Fruit fly (Drosophila melanogaster) whole organism, prepupa: Measurements from ENCODE around the gene Tps1.
A peak's percentile ranks its signal among the peaks of the same experiment; 100 is the strongest.

Experiments used
- Blimp-1 ChIP-seq: fragments of 200-800 bp; sonication (Bioruptor generic); optimal IDR thresholded peaks from 3 replicates; lab custom pipeline; 2017; ENCODE audit warnings: missing biosample characterization, missing genetic modification characterization, mild to moderate bottlenecking, moderate library complexity, missing genetic modification reagents
- CG10631 ChIP-seq: fragments of 200-800 bp; sonication (Bioruptor generic); optimal IDR thresholded peaks from 2 replicates; lab custom pipeline; 2016; ENCODE audit warnings: missing biosample characterization, missing genetic modification characterization
- CG10669 ChIP-seq: fragments of 200-800 bp; sonication (Bioruptor generic); optimal IDR thresholded peaks from 3 replicates; lab custom pipeline; 2018; ENCODE audit warnings: missing biosample characterization, mild to moderate bottlenecking, missing genetic modification characterization, moderate library complexity
- CG11762 ChIP-seq: fragments of 200-800 bp; sonication (Bioruptor generic); optimal IDR thresholded peaks from 3 replicates; lab custom pipeline; 2016; ENCODE audit warnings: missing biosample characterization, missing genetic modification characterization; ENCODE audit not compliant: insufficient read depth
- CG11902 ChIP-seq: fragments of 200-800 bp; sonication (Bioruptor generic); optimal IDR thresholded peaks from 3 replicates; lab custom pipeline; 2016; ENCODE audit warnings: missing biosample characterization, missing genetic modification characterization
- CG15336 ChIP-seq: fragments of 200-800 bp; sonication (Bioruptor generic); IDR thresholded peaks from 2 replicates; pipeline ENCODE4 v1.3.6; 2022; ENCODE audit warnings: missing biosample characterization, missing genetic modification characterization
- CG16779 ChIP-seq: fragments of 200-800 bp; sonication (Bioruptor generic); optimal IDR thresholded peaks from 3 replicates; lab custom pipeline; 2017; ENCODE audit warnings: missing biosample characterization, mild to moderate bottlenecking, missing genetic modification characterization
- CG3032 ChIP-seq: fragments of 200-800 bp; optimal IDR thresholded peaks from 2 replicates; lab custom pipeline; 2019; ENCODE audit warnings: missing biosample characterization, mild to moderate bottlenecking, missing genetic modification characterization, moderate library complexity
- CG32006 ChIP-seq: fragments of 200-800 bp; sonication (Bioruptor generic); optimal IDR thresholded peaks from 3 replicates; lab custom pipeline; 2017; ENCODE audit warnings: missing biosample characterization, mild to moderate bottlenecking, missing genetic modification characterization
- CG34406 ChIP-seq: fragments of 200-800 bp; sonication (Bioruptor generic); optimal IDR thresholded peaks from 3 replicates; lab custom pipeline; 2016; ENCODE audit warnings: missing biosample characterization, missing genetic modification characterization
- CG3919 ChIP-seq: fragments of 200-800 bp; sonication (Bioruptor generic); optimal IDR thresholded peaks from 3 replicates; lab custom pipeline; 2016; ENCODE audit warnings: missing biosample characterization, missing genetic modification characterization
- CG6163 ChIP-seq: fragments of 200-800 bp; sonication (Bioruptor generic); IDR thresholded peaks from 3 replicates; pipeline ENCODE4 v1.3.6; 2022; ENCODE audit warnings: missing biosample characterization, missing genetic modification characterization
- CG6792 ChIP-seq: fragments of 200-800 bp; sonication (Bioruptor generic); optimal IDR thresholded peaks from 3 replicates; lab custom pipeline; 2016; ENCODE audit warnings: missing biosample characterization, missing genetic modification characterization
- CG6808 ChIP-seq: fragments of 200-800 bp; sonication (Bioruptor generic); optimal IDR thresholded peaks from 3 replicates; lab custom pipeline; 2017; ENCODE audit warnings: missing biosample characterization, missing genetic modification characterization, mild to moderate bottlenecking, moderate library complexity, missing genetic modification reagents
- CG6854 ChIP-seq: fragments of 200-800 bp; sonication (Bioruptor generic); optimal IDR thresholded peaks from 2 replicates; lab custom pipeline; 2017; ENCODE audit warnings: missing biosample characterization, mild to moderate bottlenecking, missing genetic modification characterization
- CG7368 ChIP-seq: fragments of 200-800 bp; sonication (Bioruptor generic); optimal IDR thresholded peaks from 3 replicates; lab custom pipeline; 2016; ENCODE audit warnings: missing biosample characterization, missing genetic modification characterization
- CG8632 ChIP-seq: fragments of 200-800 bp; sonication (Bioruptor generic); optimal IDR thresholded peaks from 3 replicates; lab custom pipeline; 2016; ENCODE audit warnings: missing biosample characterization, missing genetic modification characterization
- CG9139 ChIP-seq: fragments of 200-800 bp; sonication (Bioruptor generic); optimal IDR thresholded peaks from 3 replicates; lab custom pipeline; 2017; ENCODE audit warnings: missing biosample characterization, mild to moderate bottlenecking, missing genetic modification characterization
- Eip75B ChIP-seq: fragments of 200-800 bp; sonication (Bioruptor generic); optimal IDR thresholded peaks from 3 replicates; lab custom pipeline; 2016; ENCODE audit warnings: missing biosample characterization, missing genetic modification characterization
- Eip78C ChIP-seq: fragments of 200-800 bp; sonication (Bioruptor generic); peaks from one replicate; lab custom pipeline; 2016; ENCODE audit warnings: missing biosample characterization, missing genetic modification characterization
- Eip93F ChIP-seq: fragments of 200-800 bp; sonication (Bioruptor generic); optimal IDR thresholded peaks from 2 replicates; lab custom pipeline; 2016; ENCODE audit warnings: missing biosample characterization, mild to moderate bottlenecking, missing genetic modification characterization
- Ets21C ChIP-seq: fragments of 200-800 bp; sonication (Bioruptor generic); optimal IDR thresholded peaks from 3 replicates; lab custom pipeline; 2016; ENCODE audit warnings: missing biosample characterization, missing genetic modification characterization
- Ets96B ChIP-seq: fragments of 200-800 bp; optimal IDR thresholded peaks from 2 replicates; lab custom pipeline; 2019; ENCODE audit warnings: missing biosample characterization, mild to moderate bottlenecking, missing genetic modification characterization, moderate library complexity
- Gug ChIP-seq: fragments of 200-800 bp; sonication (Bioruptor generic); IDR thresholded peaks from 2 replicates; pipeline ENCODE4 v1.3.6; 2022; ENCODE audit warnings: missing biosample characterization, missing genetic modification characterization
- Hr38 ChIP-seq: sonication (Bioruptor generic); optimal IDR thresholded peaks from 2 replicates; lab custom pipeline; 2016; ENCODE audit warnings: missing biosample characterization, missing genetic modification characterization
- Hr39 ChIP-seq: fragments of 200-800 bp; sonication (Bioruptor generic); optimal IDR thresholded peaks from 2 replicates; lab custom pipeline; 2016; ENCODE audit warnings: missing biosample characterization, missing genetic modification characterization
- Hr4 ChIP-seq: fragments of 200-800 bp; sonication (Bioruptor generic); optimal IDR thresholded peaks from 3 replicates; lab custom pipeline; 2016; ENCODE audit warnings: missing biosample characterization, missing genetic modification characterization
- Lpt ChIP-seq: fragments of 200-800 bp; sonication (Bioruptor generic); optimal IDR thresholded peaks from 3 replicates; lab custom pipeline; 2016; ENCODE audit warnings: missing biosample characterization, missing genetic modification characterization
- Met ChIP-seq: fragments of 200-800 bp; sonication (Bioruptor generic); optimal IDR thresholded peaks from 3 replicates; lab custom pipeline; 2016; ENCODE audit warnings: missing biosample characterization, missing genetic modification characterization
- OdsH ChIP-seq: fragments of 200-800 bp; sonication (Bioruptor generic); optimal IDR thresholded peaks from 3 replicates; lab custom pipeline; 2016; ENCODE audit warnings: missing biosample characterization, missing genetic modification characterization
- Sox14 ChIP-seq: fragments of 200-800 bp; sonication (Bioruptor generic); optimal IDR thresholded peaks from 3 replicates; lab custom pipeline; 2016; ENCODE audit warnings: missing biosample characterization, missing genetic modification characterization
- Sox15 ChIP-seq: fragments of 200-800 bp; sonication (Bioruptor generic); optimal IDR thresholded peaks from 3 replicates; lab custom pipeline; 2016; ENCODE audit warnings: missing biosample characterization, missing genetic modification characterization
- achi ChIP-seq: fragments of 200-800 bp; sonication (Bioruptor generic); optimal IDR thresholded peaks from 3 replicates; lab custom pipeline; 2016; ENCODE audit warnings: missing biosample characterization, missing genetic modification characterization
- acj6 ChIP-seq: fragments of 200-800 bp; sonication (Bioruptor generic); optimal IDR thresholded peaks from 3 replicates; lab custom pipeline; 2016; ENCODE audit warnings: missing biosample characterization, missing genetic modification characterization
- cyc ChIP-seq: fragments of 200-800 bp; sonication (Bioruptor generic); optimal IDR thresholded peaks from 3 replicates; lab custom pipeline; 2016; ENCODE audit warnings: missing biosample characterization, missing genetic modification characterization
- dac ChIP-seq: fragments of 200-800 bp; sonication (Bioruptor generic); optimal IDR thresholded peaks from 2 replicates; lab custom pipeline; 2017; ENCODE audit warnings: missing biosample characterization, mild to moderate bottlenecking, missing genetic modification characterization
- dsx ChIP-seq: fragments of 200-800 bp; optimal IDR thresholded peaks from 3 replicates; lab custom pipeline; 2019; ENCODE audit warnings: missing biosample characterization, mild to moderate bottlenecking, missing genetic modification characterization, moderate library complexity; ENCODE audit not compliant: poor library complexity, severe bottlenecking
- eg ChIP-seq: fragments of 200-800 bp; sonication (Bioruptor generic); IDR thresholded peaks from 3 replicates; pipeline ENCODE4 v1.3.6; 2022; ENCODE audit warnings: missing biosample characterization, missing genetic modification characterization
- esn ChIP-seq: fragments of 200-800 bp; sonication (Bioruptor generic); optimal IDR thresholded peaks from 2 replicates; lab custom pipeline; 2016; ENCODE audit warnings: missing biosample characterization, mild to moderate bottlenecking, missing genetic modification characterization, moderate library complexity
- fd59A ChIP-seq: fragments of 200-800 bp; sonication (Bioruptor generic); optimal IDR thresholded peaks from 2 replicates; lab custom pipeline; 2017; ENCODE audit warnings: missing biosample characterization, mild to moderate bottlenecking, missing genetic modification characterization, missing genetic modification reagents
- fd85E ChIP-seq: fragments of 200-800 bp; sonication (Bioruptor generic); optimal IDR thresholded peaks from 3 replicates; lab custom pipeline; 2016; ENCODE audit warnings: missing biosample characterization, missing genetic modification characterization
- fkh ChIP-seq: fragments of 200-800 bp; sonication (Bioruptor generic); optimal IDR thresholded peaks from 3 replicates; lab custom pipeline; 2017; ENCODE audit warnings: missing biosample characterization, mild to moderate bottlenecking, missing genetic modification characterization, moderate library complexity
- net ChIP-seq: fragments of 200-800 bp; sonication (Bioruptor generic); optimal IDR thresholded peaks from 3 replicates; lab custom pipeline; 2016; ENCODE audit warnings: missing biosample characterization, missing genetic modification characterization
- pdm3 ChIP-seq: fragments of 200-800 bp; sonication (Bioruptor generic); optimal IDR thresholded peaks from 3 replicates; lab custom pipeline; 2016; ENCODE audit warnings: missing biosample characterization, missing genetic modification characterization
- salr ChIP-seq, 2 experiments: fragments of 200-800 bp; sonication (Bioruptor generic); optimal IDR thresholded peaks; 3 replicates each; lab custom pipeline; 2016 to 2018; ENCODE audit warnings: missing biosample characterization in 2 of 2, missing genetic modification characterization in 2 of 2, mild to moderate bottlenecking in 1 of 2
- ss ChIP-seq, 2 experiments: fragments of 200-800 bp; sonication (Bioruptor generic); optimal IDR thresholded peaks; 2 replicates in 1 of 2; 3 replicates in 1 of 2; lab custom pipeline; 2017 to 2018; ENCODE audit warnings: mild to moderate bottlenecking in 2 of 2, missing biosample characterization in 2 of 2, missing genetic modification characterization in 2 of 2, moderate library complexity in 1 of 2
- topi ChIP-seq: fragments of 200-800 bp; sonication (Bioruptor generic); optimal IDR thresholded peaks from 3 replicates; lab custom pipeline; 2016; ENCODE audit warnings: missing biosample characterization, missing genetic modification characterization

Tps1 gene

dm6 chr2L:4359156-4359555 is 29.0 kb upstream of the Tps1 start (continued):
- peak; percentile 22 for TF ChIP-seq Sox14 (GFP tag; lab: Kevin White, UChicago)
- TF ChIP-seq CG10631 = no peak
- TF ChIP-seq CG6163 = peak; percentile 65; the same call in 2 of the 3 replicates
- no peak for TF ChIP-seq Ets21C
- TF ChIP-seq Eip75B = peak; percentile 29
- no peak for TF ChIP-seq cyc (GFP tag; lab: Kevin White, UChicago)
- no peak for TF ChIP-seq CG6792
- TF ChIP-seq achi = peak; percentile 29
- no peak for TF ChIP-seq Ets96B
- TF ChIP-seq CG3032 (tag; lab: Kevin White, UChicago) = no peak
- TF ChIP-seq CG11762 (GFP tag; lab: Kevin White, UChicago) = no peak
- TF ChIP-seq Blimp-1 (GFP tag; lab: Kevin White, UChicago) = no peak
- no peak for TF ChIP-seq CG8632 (GFP tag; lab: Kevin White, UChicago)
- TF ChIP-seq CG34406 (GFP tag; lab: Kevin White, UChicago) = no peak
- TF ChIP-seq CG3919 = peak; percentile 18
- TF ChIP-seq esn (GFP tag; lab: Kevin White, UChicago) = no peak
- TF ChIP-seq Met = no peak
- no peak for TF ChIP-seq ss (GFP tag; optimal IDR thresholded peaks at IDR 0.05; lab: Kevin White, UChicago)
- TF ChIP-seq CG11902 (GFP tag; lab: Kevin White, UChicago) = no peak
- peak; percentile 2 for TF ChIP-seq acj6 (GFP tag; lab: Kevin White, UChicago)
- TF ChIP-seq Gug (GFP tag; lab: Robert Waterston, UW) = peak; percentile 64
- no peak for TF ChIP-seq fd85E (GFP tag; lab: Kevin White, UChicago)
- TF ChIP-seq CG15336 (GFP tag; lab: Robert Waterston, UW) = peak; percentile 78
- no peak for TF ChIP-seq CG6854 (GFP tag; lab: Kevin White, UChicago)
- TF ChIP-seq OdsH = no peak
- no peak for TF ChIP-seq CG7368 (GFP tag; lab: Kevin White, UChicago)
- TF ChIP-seq net (GFP tag; lab: Kevin White, UChicago) = no peak
- no peak for TF ChIP-seq dsx (GFP tag; lab: Kevin White, UChicago)

- no peak for TF ChIP-seq Gug (GFP tag; lab: Robert Waterston, UW)
- peak; percentile 18 for TF ChIP-seq CG6808 (GFP tag; lab: Kevin White, UChicago)
- TF ChIP-seq Ets96B = peak; percentile 18
- TF ChIP-seq Eip78C = peak; percentile 91
- peak; percentile 52 for TF ChIP-seq CG3032 (tag; lab: Kevin White, UChicago)
- TF ChIP-seq Hr39 = no peak
- no peak for TF ChIP-seq eg
- peak; percentile 24 for TF ChIP-seq fd59A
- peak in 1 of 2 experiments; percentile 29 for TF ChIP-seq salr (GFP tag; optimal IDR thresholded peaks at IDR 0.05; lab: Kevin White, UChicago)
- TF ChIP-seq CG16779 (tag; lab: Kevin White, UChicago) = no peak
- TF ChIP-seq CG10669 (GFP tag; lab: Kevin White, UChicago) = peak; percentile 9
- no peak for TF ChIP-seq dac (GFP tag; lab: Kevin White, UChicago)
- no peak for TF ChIP-seq CG7368 (GFP tag; lab: Kevin White, UChicago)
- no peak for TF ChIP-seq esn (GFP tag; lab: Kevin White, UChicago)
- 0 out of 3 replicates have a peak, but pooled peaks have one; percentile 5 for TF ChIP-seq CG6163
- TF ChIP-seq CG8632 (GFP tag; lab: Kevin White, UChicago) = no peak
- no peak for TF ChIP-seq CG15336 (GFP tag; lab: Robert Waterston, UW)
- peak; percentile 30 for TF ChIP-seq Sox14 (GFP tag; lab: Kevin White, UChicago)
These were observed 27.2 kb upstream of the Tps1 start for dm6 chr2L:4360882-4361281.

- TF ChIP-seq Hr4 (GFP tag; lab: Kevin White, UChicago) (peak; percentile 15), CG9139 (GFP tag; lab: Kevin White, UChicago) (peak; percentile 18), Hr38 (GFP tag; lab: Kevin White, UChicago) (no peak), topi (peak; percentile 26), CG6854 (GFP tag; lab: Kevin White, UChicago) (no peak), CG32006 (GFP tag; lab: Kevin White, UChicago) (peak; percentile 57), Lpt (GFP tag; lab: Kevin White, UChicago) (peak; percentile 47), achi (peak; percentile 50), net (GFP tag; lab: Kevin White, UChicago) (peak; percentile 53), CG10669 (GFP tag; lab: Kevin White, UChicago) (peak; percentile 54), fkh (GFP tag; lab: Kevin White, UChicago) (no peak), Blimp-1 (GFP tag; lab: Kevin White, UChicago) (peak; percentile 35), ss (GFP tag; optimal IDR thresholded peaks at IDR 0.05; lab: Kevin White, UChicago) (peak; percentile 56 to 61), CG7368 (GFP tag; lab: Kevin White, UChicago) (peak; percentile 49), dac (GFP tag; lab: Kevin White, UChicago) (no peak), Sox15 (GFP tag; lab: Kevin White, UChicago) (no peak), Eip93F (peak; percentile 48), pdm3 (GFP tag; lab: Kevin White, UChicago) (peak; percentile 52), Eip78C (peak; percentile 73), CG8632 (GFP tag; lab: Kevin White, UChicago) (peak; percentile 43)
These were observed 26.6 kb upstream of the Tps1 start, which contains the start of gene Traf4 for dm6 chr2L:4361438-4361975. Gene Traf4 (plus strand): TSS chr2L:4361925.
